Fruit fly (Drosophila melanogaster) whole organism, wandering third instar larva: Measurements from ENCODE around the gene CG8852.
A peak's percentile ranks its signal among the peaks of the same experiment; 100 is the strongest.

ENCODE experiments used
- CG32264 ChIP-seq: fragments of 200-800 bp; sonication (Bioruptor generic); optimal IDR thresholded peaks from 2 replicates; lab custom pipeline; 2016; ENCODE audit warnings: missing biosample characterization, missing genetic modification characterization
- CG9705 ChIP-seq: fragments of 200-800 bp; sonication (Bioruptor generic); optimal IDR thresholded peaks from 2 replicates; lab custom pipeline; 2018; ENCODE audit warnings: missing biosample characterization, mild to moderate bottlenecking, missing genetic modification characterization
- CrebA ChIP-seq: fragments of 200-800 bp; sonication (Bioruptor generic); optimal IDR thresholded peaks from 2 replicates; lab custom pipeline; 2016; ENCODE audit warnings: missing biosample characterization, mild to moderate bottlenecking, missing genetic modification characterization, borderline replicate concordance
- Dif ChIP-seq: fragments of 200-275, 200-300 bp; sonication (Bioruptor generic); optimal IDR thresholded peaks from 2 replicates; lab custom pipeline; 2018; ENCODE audit warnings: missing biosample characterization, missing genetic modification characterization; ENCODE audit not compliant: partially characterized antibody
- GATAd ChIP-seq: sonication (Bioruptor generic); optimal IDR thresholded peaks from 2 replicates; lab custom pipeline; 2016; ENCODE audit warnings: missing biosample characterization, missing genetic modification characterization
- HLH106 ChIP-seq: fragments of 200-800 bp; optimal IDR thresholded peaks from 3 replicates; lab custom pipeline; 2019; ENCODE audit warnings: missing biosample characterization, mild to moderate bottlenecking, missing genetic modification characterization, moderate library complexity
- Hnf4 ChIP-seq: fragments of 200-800 bp; sonication (Bioruptor generic); optimal IDR thresholded peaks from 2 replicates; lab custom pipeline; 2016; ENCODE audit warnings: missing biosample characterization, mild to moderate bottlenecking, missing genetic modification characterization
- Hr78 ChIP-seq: fragments of >200 bp; optimal IDR thresholded peaks from 2 replicates; lab custom pipeline; 2017; ENCODE audit warnings: missing biosample characterization, missing genetic modification characterization
- Hr83 ChIP-seq: fragments of 200-300 bp; sonication (Bioruptor generic); optimal IDR thresholded peaks from 2 replicates; lab custom pipeline; 2016; ENCODE audit warnings: missing biosample characterization, mild to moderate bottlenecking, missing genetic modification characterization, moderate library complexity; ENCODE audit not compliant: poor library complexity, severe bottlenecking
- Jra ChIP-seq: sonication (Bioruptor generic); optimal IDR thresholded peaks from 2 replicates; lab custom pipeline; 2016; ENCODE audit warnings: missing biosample characterization, missing genetic modification characterization
- Mio ChIP-seq: sonication (Bioruptor generic); optimal IDR thresholded peaks from 2 replicates; lab custom pipeline; 2016; ENCODE audit warnings: missing biosample characterization, missing genetic modification characterization
- Myc ChIP-seq: fragments of >200 bp; optimal IDR thresholded peaks from 2 replicates; lab custom pipeline; 2017
- N ChIP-seq: fragments of >200 bp; optimal IDR thresholded peaks from 2 replicates; lab custom pipeline; 2018; ENCODE audit warnings: missing biosample characterization, missing external identifiers, missing genetic modification characterization
- OdsH ChIP-seq: fragments of 200-800 bp; sonication (Bioruptor generic); optimal IDR thresholded peaks from 2 replicates; lab custom pipeline; 2016; ENCODE audit warnings: missing biosample characterization, mild to moderate bottlenecking, missing genetic modification characterization
- Rel ChIP-seq, 2 experiments: fragments of 200-800 bp; sonication (Bioruptor generic) in 1 of 2; optimal IDR thresholded peaks; 2 replicates in 1 of 2; 3 replicates in 1 of 2; lab custom pipeline; 2016 to 2019; ENCODE audit warnings: mild to moderate bottlenecking in 2 of 2, missing biosample characterization in 2 of 2, missing genetic modification characterization in 2 of 2, moderate library complexity in 1 of 2
- Sp1 ChIP-seq: fragments of 200-800 bp; sonication (Bioruptor generic); optimal IDR thresholded peaks from 3 replicates; lab custom pipeline; 2019; ENCODE audit warnings: missing biosample characterization, mild to moderate bottlenecking, missing genetic modification characterization, moderate library complexity
- Vsx2 ChIP-seq: fragments of 200-300, 225-300 bp; sonication (Bioruptor generic); optimal IDR thresholded peaks from 2 replicates; lab custom pipeline; 2018; ENCODE audit warnings: missing biosample characterization, missing genetic modification characterization; ENCODE audit not compliant: partially characterized antibody
- br ChIP-seq: fragments of 200-800 bp; sonication (Bioruptor generic); optimal IDR thresholded peaks from 2 replicates; lab custom pipeline; 2016; ENCODE audit warnings: missing biosample characterization, missing genetic modification characterization
- brk ChIP-seq: fragments of 200-800 bp; sonication (Bioruptor generic); optimal IDR thresholded peaks from 2 replicates; lab custom pipeline; 2016; ENCODE audit warnings: missing biosample characterization, mild to moderate bottlenecking, missing genetic modification characterization
- dl ChIP-seq, 2 experiments: fragments of 175-275, 200-275 bp in 1 of 2; fragments of 200-275 bp in 1 of 2; sonication (Bioruptor generic); optimal IDR thresholded peaks; lab custom pipeline; 2018; ENCODE audit warnings: mild to moderate bottlenecking in 2 of 2, missing biosample characterization in 2 of 2, missing genetic modification characterization in 2 of 2, moderate library complexity in 2 of 2; ENCODE audit not compliant: partially characterized antibody in 2 of 2, insufficient read depth in 1 of 2
- dmrt93B ChIP-seq: fragments of 200-800 bp; sonication (Bioruptor generic); optimal IDR thresholded peaks from 2 replicates; lab custom pipeline; 2018; ENCODE audit warnings: missing biosample characterization, mild to moderate bottlenecking, missing genetic modification characterization
- dsf ChIP-seq: sonication (Bioruptor generic); optimal IDR thresholded peaks from 2 replicates; lab custom pipeline; 2016; ENCODE audit warnings: missing biosample characterization, missing genetic modification characterization, borderline replicate concordance
- ey ChIP-seq: fragments of 200-800 bp; sonication (Bioruptor generic); optimal IDR thresholded peaks from 2 replicates; lab custom pipeline; 2016; ENCODE audit warnings: missing biosample characterization, missing genetic modification characterization
- foxo ChIP-seq, 2 experiments: fragments of 200-800 bp; sonication (Bioruptor generic); optimal IDR thresholded peaks; 2 replicates in 1 of 2; 3 replicates in 1 of 2; lab custom pipeline; 2016 to 2017; ENCODE audit warnings: missing biosample characterization in 2 of 2, missing genetic modification characterization in 2 of 2
- fru ChIP-seq: fragments of 200-800 bp; sonication (Bioruptor generic); optimal IDR thresholded peaks from 3 replicates; lab custom pipeline; 2016; ENCODE audit warnings: missing biosample characterization, mild to moderate bottlenecking, missing genetic modification characterization
- h ChIP-seq: fragments of 200-800 bp; sonication (Bioruptor generic); optimal IDR thresholded peaks from 3 replicates; lab custom pipeline; 2016; ENCODE audit warnings: missing biosample characterization, mild to moderate bottlenecking, missing genetic modification characterization
- lola ChIP-seq: fragments of >200 bp; optimal IDR thresholded peaks from 2 replicates; lab custom pipeline; 2017; ENCODE audit warnings: missing biosample characterization, missing genetic modification characterization
- pan ChIP-seq: fragments of >200 bp; optimal IDR thresholded peaks from 2 replicates; lab custom pipeline; 2017
- psq ChIP-seq: fragments of 200-800 bp; sonication (Bioruptor generic); optimal IDR thresholded peaks from 3 replicates; lab custom pipeline; 2017; ENCODE audit warnings: missing biosample characterization, mild to moderate bottlenecking, missing genetic modification characterization, moderate library complexity
- rgr ChIP-seq: fragments of 200-800 bp; sonication (Bioruptor generic); optimal IDR thresholded peaks from 3 replicates; lab custom pipeline; 2016; ENCODE audit warnings: missing biosample characterization, mild to moderate bottlenecking, missing genetic modification characterization
- sv ChIP-seq: fragments of 200-800 bp; sonication (Bioruptor generic); optimal IDR thresholded peaks from 3 replicates; lab custom pipeline; 2016; ENCODE audit warnings: missing biosample characterization, missing genetic modification characterization
- tai ChIP-seq: sonication (Bioruptor generic); optimal IDR thresholded peaks from 2 replicates; lab custom pipeline; 2016; ENCODE audit warnings: missing biosample characterization, missing genetic modification characterization
- usp ChIP-seq: fragments of >200 bp; optimal IDR thresholded peaks from 2 replicates; lab custom pipeline; 2017; ENCODE audit warnings: missing biosample characterization, missing genetic modification characterization
- woc ChIP-seq: sonication (Bioruptor generic); optimal IDR thresholded peaks from 2 replicates; lab custom pipeline; 2016; ENCODE audit warnings: missing biosample characterization, mild to moderate bottlenecking, missing genetic modification characterization

CG8852 gene

dm6 chr2L:3479697-3480442, 45.1 kb upstream of the CG8852 start:
- TF ChIP-seq Hnf4 (GFP tag; lab: Kevin White, UChicago) (peak; percentile 26), br (GFP tag; lab: Kevin White, UChicago) (no peak), h (GFP tag; lab: Kevin White, UChicago) (peak; percentile 62), Hr83 (GFP tag; lab: Kevin White, UChicago) (peak; percentile 50), Jra (peak; percentile 51), dsf (GFP tag; lab: Kevin White, UChicago) (no peak), rgr (GFP tag; lab: Kevin White, UChicago) (no peak), woc (GFP tag; lab: Kevin White, UChicago) (peak; percentile 53), CrebA (no peak), sv (GFP tag; lab: Kevin White, UChicago) (no peak), Rel (GFP tag; optimal IDR thresholded peaks at IDR 0.05; lab: Kevin White, UChicago) (no peak), Rel (tag; optimal IDR thresholded peaks at IDR 0.05; lab: Kevin White, UChicago) (peak; percentile 78), Hr78 (GFP tag; lab: Kevin White, UChicago) (no peak), lola (no peak), N (GFP tag; lab: Kevin White, UChicago) (no peak), HLH106 (tag; lab: Kevin White, UChicago) (no peak), Myc (lab: Kevin White, UChicago) (no peak), Sp1 (GFP tag; lab: Kevin White, UChicago) (no peak), dl (GFP tag; optimal IDR thresholded peaks at IDR 0.05; lab: Kevin White, UChicago; ENCODE audit: insufficient read depth in 1 of 2, partially characterized antibody in 2 of 2) (no peak), OdsH (GFP tag; lab: Kevin White, UChicago) (no peak), Dif (GFP tag; lab: Kevin White, UChicago) (no peak), CG9705 (GFP tag; lab: Kevin White, UChicago) (no peak), brk (GFP tag; lab: Kevin White, UChicago) (no peak), GATAd (no peak), dmrt93B (GFP tag; lab: Kevin White, UChicago) (no peak), Vsx2 (GFP tag; lab: Kevin White, UChicago) (no peak)

dm6 chr2L:3480443-3480839, 44.5 kb upstream of the CG8852 start:
- TF ChIP-seq foxo (GFP tag; optimal IDR thresholded peaks at IDR 0.05; lab: Kevin White, UChicago) (no peak), CG32264 (GFP tag; lab: Kevin White, UChicago) (no peak), ey (GFP tag; lab: Kevin White, UChicago) (no peak), tai (GFP tag; lab: Kevin White, UChicago) (no peak), Hnf4 (GFP tag; lab: Kevin White, UChicago) (peak; percentile 27), Myc (lab: Kevin White, UChicago) (peak; percentile 91), pan (lab: Kevin White, UChicago) (no peak), brk (GFP tag; lab: Kevin White, UChicago) (peak; percentile 25)

dm6 chr2L:3482037-3482436, 42.9 kb upstream of the CG8852 start:
- TF ChIP-seq psq: no peak
- no peak for TF ChIP-seq CG32264 (GFP tag; lab: Kevin White, UChicago)

- TF ChIP-seq psq (no peak), foxo (GFP tag; optimal IDR thresholded peaks at IDR 0.05; lab: Kevin White, UChicago) (no peak), CG9705 (GFP tag; lab: Kevin White, UChicago) (no peak), OdsH (GFP tag; lab: Kevin White, UChicago) (no peak), usp (GFP tag; lab: Kevin White, UChicago) (no peak), h (GFP tag; lab: Kevin White, UChicago) (no peak), br (GFP tag; lab: Kevin White, UChicago) (no peak), HLH106 (tag; lab: Kevin White, UChicago) (peak; percentile 19), dmrt93B (GFP tag; lab: Kevin White, UChicago) (no peak), pan (lab: Kevin White, UChicago) (no peak), Mio (no peak), Sp1 (GFP tag; lab: Kevin White, UChicago) (peak; percentile 18), Hr83 (GFP tag; lab: Kevin White, UChicago) (no peak), Hr78 (GFP tag; lab: Kevin White, UChicago) (no peak), CrebA (no peak), fru (no peak), Vsx2 (GFP tag; lab: Kevin White, UChicago) (no peak), brk (GFP tag; lab: Kevin White, UChicago) (no peak)
Measured at dm6 chr2L:3482712-3483111, 42.2 kb upstream of the CG8852 start.
